Worm (Caenorhabditis elegans) whole organism, young adult: ENCODE results near the gene srbc-51.

Source experiments
- B0261.1 ChIP-seq: sonication (generic microtip); optimal IDR thresholded peaks from 2 replicates; lab custom pipeline; 2016; ENCODE audit warnings: mild to moderate bottlenecking, missing genetic modification characterization, moderate library complexity, missing compliant biosample characterization
- C06A6.2 ChIP-seq: fragments of 200-800 bp; sonication (Bioruptor generic); conservative IDR thresholded peaks from 2 replicates; pipeline ENCODE4 v1.3.6; 2022; ENCODE audit warnings: missing genetic modification characterization, missing compliant biosample characterization
- C17E4.6 ChIP-seq: fragments of 200-800 bp; sonication (Bioruptor generic); IDR thresholded peaks from 2 replicates; pipeline ENCODE4 v1.3.6; 2022; ENCODE audit warnings: missing genetic modification reagents, missing genetic modification characterization, missing compliant biosample characterization
- F22D6.2 ChIP-seq: sonication (generic microtip); optimal IDR thresholded peaks from 2 replicates; lab custom pipeline; 2016; ENCODE audit warnings: mild to moderate bottlenecking, missing genetic modification characterization, missing compliant biosample characterization
- F23B12.7 ChIP-seq: sonication (generic microtip); optimal IDR thresholded peaks from 2 replicates; lab custom pipeline; 2017; ENCODE audit warnings: missing genetic modification characterization, mild to moderate bottlenecking, missing compliant biosample characterization, antibody characterized with exemption, moderate library complexity; ENCODE audit not compliant: insufficient read depth
- F33H1.4 ChIP-seq: fragments of 200-800 bp; sonication (Bioruptor generic); IDR thresholded peaks from 2 replicates; pipeline ENCODE4 v1.3.6; 2022; ENCODE audit warnings: missing genetic modification reagents, missing genetic modification characterization, missing compliant biosample characterization
- F52B5.7 ChIP-seq: sonication (generic microtip); optimal IDR thresholded peaks from 2 replicates; lab custom pipeline; 2016; ENCODE audit warnings: mild to moderate bottlenecking, missing genetic modification characterization, missing compliant biosample characterization
- T07F8.4 ChIP-seq: sonication (generic microtip); optimal IDR thresholded peaks from 2 replicates; lab custom pipeline; 2016; ENCODE audit warnings: mild to moderate bottlenecking, missing genetic modification characterization, moderate library complexity, missing compliant biosample characterization
- T26A5.8 ChIP-seq: sonication (generic microtip); optimal IDR thresholded peaks from 2 replicates; lab custom pipeline; 2016; ENCODE audit warnings: missing genetic modification characterization, missing compliant biosample characterization
- Y56A3A.18 ChIP-seq: fragments of 200-800 bp; sonication (Bioruptor generic); IDR thresholded peaks from 2 replicates; pipeline ENCODE4 v1.3.6; 2022; ENCODE audit warnings: missing genetic modification reagents, missing genetic modification characterization, missing compliant biosample characterization
- Y67H2A.10 ChIP-seq: fragments of 200-800 bp; sonication (Bioruptor generic); conservative IDR thresholded peaks from 2 replicates; pipeline ENCODE4 v1.3.6; 2022; ENCODE audit warnings: missing genetic modification reagents, missing genetic modification characterization, missing compliant biosample characterization
- Y79H2A.3 ChIP-seq: fragments of 200-800 bp; sonication (Bioruptor generic); conservative IDR thresholded peaks from 2 replicates; pipeline ENCODE4 v1.3.6; 2022; ENCODE audit warnings: missing genetic modification reagents, missing genetic modification characterization, missing compliant biosample characterization
- ZK185.1 ChIP-seq: sonication (generic microtip); optimal IDR thresholded peaks from 2 replicates; lab custom pipeline; 2016; ENCODE audit warnings: mild to moderate bottlenecking, missing genetic modification characterization, missing compliant biosample characterization; ENCODE audit not compliant: poor library complexity, severe bottlenecking
- akir-1 ChIP-seq: fragments of 200-800 bp; sonication (Bioruptor generic); optimal IDR thresholded peaks from 2 replicates; lab custom pipeline; 2018; ENCODE audit warnings: mild to moderate bottlenecking, missing genetic modification characterization, moderate library complexity, missing compliant biosample characterization
- ama-1 ChIP-seq, 3 experiments: fragments of 150-350 bp in 1 of 3; sonication (generic microtip) in 2 of 3; optimal IDR thresholded peaks; 2 replicates each; lab custom pipeline; 2014 to 2018; ENCODE audit warnings: missing biosample characterization in 2 of 3, missing genetic modification characterization in 2 of 3, missing genetic modification reagents in 2 of 3
- atf-7 ChIP-seq: sonication (generic microtip); optimal IDR thresholded peaks from 2 replicates; lab custom pipeline; 2017; ENCODE audit warnings: mild to moderate bottlenecking, missing genetic modification characterization, missing compliant biosample characterization
- athp-1 ChIP-seq: sonication (generic microtip); optimal IDR thresholded peaks from 2 replicates; lab custom pipeline; 2017; ENCODE audit warnings: mild to moderate bottlenecking, missing genetic modification characterization, missing compliant biosample characterization
- attf-5 ChIP-seq: fragments of 200-800 bp; sonication (Bioruptor generic); optimal IDR thresholded peaks from 2 replicates; lab custom pipeline; 2018; ENCODE audit warnings: mild to moderate bottlenecking, missing genetic modification characterization, missing compliant biosample characterization
- attf-6 ChIP-seq: fragments of 200-800 bp; sonication (Bioruptor generic); IDR thresholded peaks from 2 replicates; pipeline ENCODE4 v1.3.6; 2022; ENCODE audit warnings: missing genetic modification reagents, missing genetic modification characterization, missing compliant biosample characterization
- dox-1 ChIP-seq: fragments of 200-800 bp; sonication (Bioruptor generic); IDR thresholded peaks from 2 replicates; pipeline ENCODE4 v1.3.6; 2022; ENCODE audit warnings: missing genetic modification reagents, missing genetic modification characterization, missing compliant biosample characterization
- dpff-1 ChIP-seq: sonication (generic microtip); optimal IDR thresholded peaks from 2 replicates; lab custom pipeline; 2017; ENCODE audit warnings: mild to moderate bottlenecking, missing genetic modification characterization, missing compliant biosample characterization
- egl-44 ChIP-seq: fragments of 200-800 bp; sonication (Bioruptor generic); IDR thresholded peaks from 2 replicates; pipeline ENCODE4 v1.3.6; 2022; ENCODE audit warnings: missing genetic modification reagents, missing genetic modification characterization, missing compliant biosample characterization
- ets-4 ChIP-seq: fragments of 200-800 bp; sonication (Bioruptor generic); optimal IDR thresholded peaks from 2 replicates; lab custom pipeline; 2018; ENCODE audit warnings: mild to moderate bottlenecking, missing genetic modification characterization, missing compliant biosample characterization
- hrde-1 ChIP-seq: sonication (generic microtip); optimal IDR thresholded peaks from 2 replicates; lab custom pipeline; 2016; ENCODE audit warnings: missing genetic modification characterization, mild to moderate bottlenecking, missing compliant biosample characterization, moderate library complexity, missing genotype, missing genetic modification reagents, borderline replicate concordance
- hsf-1 ChIP-seq: fragments of 200-800 bp; sonication (Bioruptor generic); IDR thresholded peaks from 2 replicates; pipeline ENCODE4 v1.3.6; 2022; ENCODE audit warnings: missing genetic modification reagents, missing genetic modification characterization, missing compliant biosample characterization
- lin-40 ChIP-seq: sonication (generic microtip); optimal IDR thresholded peaks from 2 replicates; lab custom pipeline; 2016; ENCODE audit warnings: missing genetic modification characterization, mild to moderate bottlenecking, missing compliant biosample characterization, missing genotype, missing genetic modification reagents
- madf-3 ChIP-seq: fragments of 200-800 bp; sonication (Bioruptor generic); IDR thresholded peaks from 2 replicates; pipeline ENCODE4 v1.3.6; 2022; ENCODE audit warnings: missing genetic modification reagents, missing genetic modification characterization, missing compliant biosample characterization
- madf-8 ChIP-seq: fragments of 200-800 bp; sonication (Bioruptor generic); conservative IDR thresholded peaks from 2 replicates; pipeline ENCODE4 v1.3.6; 2022; ENCODE audit warnings: missing genetic modification reagents, missing genetic modification characterization, missing compliant biosample characterization
- mcd-1 ChIP-seq: fragments of 200-800 bp; sonication (Bioruptor generic); IDR thresholded peaks from 2 replicates; pipeline ENCODE4 v1.3.6; 2022; ENCODE audit warnings: missing genetic modification reagents, missing genetic modification characterization, missing compliant biosample characterization
- mel-28 ChIP-seq: sonication (generic microtip); optimal IDR thresholded peaks from 2 replicates; lab custom pipeline; 2016; ENCODE audit warnings: borderline replicate concordance, mild to moderate bottlenecking, missing genetic modification characterization, missing compliant biosample characterization
- mxl-1 ChIP-seq: sonication (generic microtip); optimal IDR thresholded peaks from 2 replicates; lab custom pipeline; 2016; ENCODE audit warnings: missing genetic modification characterization, missing compliant biosample characterization
- nhr-120 ChIP-seq: fragments of 200-800 bp; sonication (Bioruptor generic); IDR thresholded peaks from 2 replicates; pipeline ENCODE4 v1.3.6; 2022; ENCODE audit warnings: missing genetic modification characterization, missing compliant biosample characterization
- nhr-179 ChIP-seq: sonication (generic microtip); optimal IDR thresholded peaks from 2 replicates; lab custom pipeline; 2016; ENCODE audit warnings: mild to moderate bottlenecking, missing genetic modification characterization, missing compliant biosample characterization
- nhr-27 ChIP-seq: fragments of 200-800 bp; sonication (Bioruptor generic); optimal IDR thresholded peaks from 2 replicates; lab custom pipeline; 2018; ENCODE audit warnings: mild to moderate bottlenecking, missing genetic modification characterization, moderate library complexity, missing compliant biosample characterization
- unc-130 ChIP-seq: sonication (generic microtip); optimal IDR thresholded peaks from 2 replicates; lab custom pipeline; 2016; ENCODE audit warnings: missing genetic modification reagents, missing genetic modification characterization, missing compliant biosample characterization
- zfh-2 ChIP-seq: fragments of 200-800 bp; sonication (Bioruptor generic); conservative IDR thresholded peaks from 2 replicates; pipeline ENCODE4 v1.3.6; 2022; ENCODE audit warnings: missing genetic modification reagents, missing genetic modification characterization, missing compliant biosample characterization
- ztf-18 ChIP-seq: sonication (generic microtip); optimal IDR thresholded peaks from 2 replicates; lab custom pipeline; 2016; ENCODE audit warnings: missing genotype, mild to moderate bottlenecking, missing genetic modification characterization, missing compliant biosample characterization
- ztf-3 ChIP-seq: fragments of 200-800 bp; sonication (Bioruptor generic); optimal IDR thresholded peaks from 2 replicates; lab custom pipeline; 2018; ENCODE audit warnings: mild to moderate bottlenecking, missing genetic modification characterization, missing compliant biosample characterization

Gene srbc-51

ce11 chrV:15782494-15782893 lies 43.7 kb upstream of the srbc-51 start, which contains the start of gene T26E4.3:
Gene T26E4.3, plus strand, starts transcription at chrV:15782794.
- TF ChIP-seq attf-5 (GFP tag; lab: Kevin White, UChicago) (no peak), Y79H2A.3 (GFP tag; lab: Robert Waterston, UW) (no peak)

- TF ChIP-seq lin-40 (tag; lab: Kevin White, UChicago) (no peak), dpff-1 (tag; lab: Kevin White, UChicago) (no peak), mel-28 (tag; lab: Kevin White, UChicago) (no peak), F23B12.7 (tag; lab: Kevin White, UChicago) (no peak), F52B5.7 (tag; lab: Kevin White, UChicago) (no peak), ztf-18 (tag; lab: Kevin White, UChicago) (no peak), nhr-120 (GFP tag; lab: Robert Waterston, UW) (no peak), akir-1 (no peak), F22D6.2 (tag; lab: Kevin White, UChicago) (no peak), ztf-3 (GFP tag; lab: Kevin White, UChicago) (no peak), nhr-27 (tag; lab: Kevin White, UChicago) (no peak), madf-3 (GFP tag; lab: Robert Waterston, UW) (no peak)
Observed at ce11 chrV:15792409-15792808, 33.8 kb upstream of the srbc-51 start, which contains the start of gene T26E4.4. Gene T26E4.4, minus strand, starts transcription at chrV:15792509.

ce11 chrV:15793270-15793669 lies 32.9 kb upstream of the srbc-51 start, which contains the start of gene T26E4.7:
Gene T26E4.7, plus strand, starts transcription at chrV:15793570.
- TF ChIP-seq madf-8 (GFP tag; lab: Robert Waterston, UW) (no peak), F22D6.2 (tag; lab: Kevin White, UChicago) (no peak), F33H1.4 (GFP tag; lab: Robert Waterston, UW) (no peak), T26A5.8 (tag; lab: Kevin White, UChicago) (no peak), attf-6 (GFP tag; lab: Robert Waterston, UW) (no peak), B0261.1 (tag; lab: Kevin White, UChicago) (no peak), Y56A3A.18 (no peak), zfh-2 (GFP tag; lab: Robert Waterston, UW) (no peak), nhr-179 (tag; lab: Kevin White, UChicago) (no peak), lin-40 (tag; lab: Kevin White, UChicago) (no peak), mcd-1 (GFP tag; lab: Robert Waterston, UW) (no peak), akir-1 (no peak), hrde-1 (tag; lab: Kevin White, UChicago) (no peak), attf-5 (GFP tag; lab: Kevin White, UChicago) (no peak)

- TF ChIP-seq ama-1 (optimal IDR thresholded peaks at IDR 0.05; lab: Kevin White, UChicago) (no peak), ama-1 (GFP tag; optimal IDR thresholded peaks at IDR 0.05; lab: Kevin White, UChicago) (no peak), dox-1 (GFP tag; lab: Robert Waterston, UW) (no peak), attf-6 (GFP tag; lab: Robert Waterston, UW) (no peak), Y67H2A.10 (GFP tag; lab: Robert Waterston, UW) (no peak), unc-130 (GFP tag; lab: Kevin White, UChicago) (no peak), T07F8.4 (tag; lab: Kevin White, UChicago) (no peak), athp-1 (tag; lab: Kevin White, UChicago) (no peak), akir-1 (no peak), ets-4 (GFP tag; lab: Kevin White, UChicago) (no peak), madf-3 (GFP tag; lab: Robert Waterston, UW) (no peak), hsf-1 (GFP tag; lab: Robert Waterston, UW) (no peak), egl-44 (no peak), ZK185.1 (tag; lab: Kevin White, UChicago) (no peak), mxl-1 (tag; lab: Kevin White, UChicago) (no peak), atf-7 (tag; lab: Kevin White, UChicago) (no peak), C06A6.2 (GFP tag; lab: Robert Waterston, UW) (no peak), C17E4.6 (GFP tag; lab: Robert Waterston, UW) (no peak)
Observed at ce11 chrV:15796087-15796486, 30.1 kb upstream of the srbc-51 start, which contains the start of gene nhr-223. Gene nhr-223, plus strand, starts transcription at chrV:15796387.
